Worm (Caenorhabditis elegans): ENCODE results near the gene acc-4.

acc-4 gene

ce11 chrIII:13528513-13529249 lies 44.8 kb upstream of the acc-4 start:
- no peak for TF ChIP-seq aly-2 (tag; optimal IDR thresholded peaks at IDR 0.05)
- TF ChIP-seq fos-1 (tag; optimal IDR thresholded peaks at IDR 0.05): peak; percentile 74

ce11 chrIII:13527424-13528097 lies 43.6 kb upstream of the acc-4 start, which contains the start of gene lron-13:
lron-13 (plus strand) TSS chrIII:13527438.
- TF ChIP-seq nhr-10 (tag; optimal IDR thresholded peaks at IDR 0.05): no peak
- TF ChIP-seq fos-1 (tag; optimal IDR thresholded peaks at IDR 0.05): peak; percentile 74
- peak; percentile 9 for TF ChIP-seq sma-9 (GFP tag; optimal IDR thresholded peaks at IDR 0.05)
- TF ChIP-seq sma-9 (tag; optimal IDR thresholded peaks at IDR 0.05): no peak

ce11 chrIII:13526702-13527101 lies 42.8 kb upstream of the acc-4 start:
- TF ChIP-seq mab-5 (tag; optimal IDR thresholded peaks at IDR 0.05) (no peak), R02D3.7 (tag; optimal IDR thresholded peaks at IDR 0.05) (no peak), ztf-1 (GFP tag; conservative IDR thresholded peaks at IDR 0.05) (no peak), egl-27 (tag; optimal IDR thresholded peaks at IDR 0.05) (no peak), lin-13 (GFP tag; optimal IDR thresholded peaks at IDR 0.05) (no peak), F13H6.1 (tag; optimal IDR thresholded peaks at IDR 0.05) (no peak), sem-4 (tag; optimal IDR thresholded peaks at IDR 0.05) (no peak), nhr-6 (tag; optimal IDR thresholded peaks at IDR 0.05) (no peak)

ce11 chrIII:13526191-13526590 lies 42.3 kb upstream of the acc-4 start:
- TF ChIP-seq F13H6.1 (tag; optimal IDR thresholded peaks at IDR 0.05) (no peak), fos-1 (tag; optimal IDR thresholded peaks at IDR 0.05) (peak; percentile 93)

- TF ChIP-seq sma-9 (GFP tag; optimal IDR thresholded peaks at IDR 0.05) (no peak), sma-9 (tag; optimal IDR thresholded peaks at IDR 0.05) (no peak), C34F6.9 (tag; optimal IDR thresholded peaks at IDR 0.05) (no peak), alr-1 (tag; optimal IDR thresholded peaks at IDR 0.05) (no peak), elt-1 (tag; optimal IDR thresholded peaks at IDR 0.05) (no peak)
Measured at ce11 chrIII:13525118-13525839, 41.4 kb upstream of the acc-4 start.

- TF ChIP-seq sem-4 (tag; optimal IDR thresholded peaks at IDR 0.05) (no peak), C34F6.9 (tag; optimal IDR thresholded peaks at IDR 0.05) (no peak), skn-1 (tag; optimal IDR thresholded peaks at IDR 0.05) (no peak), lin-13 (GFP tag; optimal IDR thresholded peaks at IDR 0.05) (no peak), elt-1 (tag; optimal IDR thresholded peaks at IDR 0.05) (no peak), F13H6.1 (tag; optimal IDR thresholded peaks at IDR 0.05) (no peak), lsy-2 (tag; optimal IDR thresholded peaks at IDR 0.05) (no peak), snpc-4 (tag; optimal IDR thresholded peaks at IDR 0.05) (no peak), sma-9 (GFP tag; optimal IDR thresholded peaks at IDR 0.05) (no peak), sma-9 (tag; optimal IDR thresholded peaks at IDR 0.05) (no peak), ztf-1 (GFP tag; conservative IDR thresholded peaks at IDR 0.05) (no peak), unc-62 (GFP tag; optimal IDR thresholded peaks at IDR 0.05) (no peak), ceh-16 (tag; optimal IDR thresholded peaks at IDR 0.05) (no peak), unc-39 (tag; optimal IDR thresholded peaks at IDR 0.05) (no peak), alr-1 (tag; optimal IDR thresholded peaks at IDR 0.05) (no peak), mab-5 (tag; optimal IDR thresholded peaks at IDR 0.05) (no peak), ceh-82 (tag; optimal IDR thresholded peaks at IDR 0.05) (no peak), sma-3 (GFP tag; optimal IDR thresholded peaks at IDR 0.05) (no peak), peb-1 (tag; optimal IDR thresholded peaks at IDR 0.05) (no peak), elt-3 (tag; optimal IDR thresholded peaks at IDR 0.05) (no peak)
Measured at ce11 chrIII:13524021-13524420, 40.1 kb upstream of the acc-4 start, which contains the start of gene pod-1. pod-1 (minus strand) TSS chrIII:13524121.

- TF ChIP-seq ceh-16 (tag; optimal IDR thresholded peaks at IDR 0.05): no peak
- TF ChIP-seq nhr-21 (tag; optimal IDR thresholded peaks at IDR 0.05): no peak
- TF ChIP-seq crh-2 (tag; optimal IDR thresholded peaks at IDR 0.05): no peak
- no peak for TF ChIP-seq unc-62 (GFP tag; optimal IDR thresholded peaks at IDR 0.05)
- no peak for TF ChIP-seq ztf-4 (tag; optimal IDR thresholded peaks at IDR 0.05)
- TF ChIP-seq nhr-6 (tag; optimal IDR thresholded peaks at IDR 0.05): no peak
- no peak for TF ChIP-seq sma-3 (GFP tag; optimal IDR thresholded peaks at IDR 0.05)
Measured at ce11 chrIII:13518437-13518836, 34.5 kb upstream of the acc-4 start.

All from whole organism, L2 larva.